Worm (Caenorhabditis elegans): ENCODE data around the gene F32D1.11.

ce11 chrV:4346325-4346724 lies 20.0 kb downstream of the F32D1.11 start, which contains the start of gene hpo-18:
- TF ChIP-seq elt-2 (tag; optimal IDR thresholded peaks at IDR 0.05) (no peak), unc-62 (GFP tag; optimal IDR thresholded peaks at IDR 0.05) (no peak), fos-1 (tag; optimal IDR thresholded peaks at IDR 0.05) (no peak), egl-27 (tag; optimal IDR thresholded peaks at IDR 0.05) (no peak), nhr-25 (tag; optimal IDR thresholded peaks at IDR 0.05) (no peak), unc-39 (tag; optimal IDR thresholded peaks at IDR 0.05) (no peak), lin-15B (tag; optimal IDR thresholded peaks at IDR 0.05) (no peak)

All from whole organism, L3 larva.